Fruit fly (Drosophila melanogaster) whole organism, embryonic: ENCODE results near the gene CG7227.

ENCODE experiments used
- Atf-2 ChIP-seq: fragments of 200-800 bp; sonication (Bioruptor generic); optimal IDR thresholded peaks from 2 replicates; lab custom pipeline; 2016; ENCODE audit warnings: missing biosample characterization, missing genetic modification characterization
- Bdp1 ChIP-seq: fragments of 200-800 bp; sonication (Bioruptor generic); optimal IDR thresholded peaks from 3 replicates; lab custom pipeline; 2016; ENCODE audit warnings: missing biosample characterization, missing genetic modification characterization
- BtbVII ChIP-seq: fragments of 200-800 bp; sonication (Bioruptor generic); optimal IDR thresholded peaks from 3 replicates; lab custom pipeline; 2017; ENCODE audit warnings: missing biosample characterization, mild to moderate bottlenecking, missing genetic modification characterization
- CG10209 ChIP-seq: fragments of 200-800 bp; sonication (Bioruptor generic); optimal IDR thresholded peaks from 3 replicates; lab custom pipeline; 2017; ENCODE audit warnings: missing biosample characterization, mild to moderate bottlenecking, missing genetic modification characterization, missing genetic modification reagents
- CG1024 ChIP-seq: fragments of 200-800 bp; sonication (Bioruptor generic); IDR thresholded peaks from 2 replicates; pipeline ENCODE4 v1.3.6; 2022; ENCODE audit warnings: missing biosample characterization, missing genetic modification characterization
- CG10267 ChIP-seq: fragments of 200-800 bp; sonication (Bioruptor generic); optimal IDR thresholded peaks from 2 replicates; lab custom pipeline; 2018; ENCODE audit warnings: missing biosample characterization, mild to moderate bottlenecking, missing genetic modification characterization, moderate library complexity
- CG11560 ChIP-seq: fragments of 200-800 bp; sonication (Bioruptor generic); IDR thresholded peaks from 3 replicates; pipeline ENCODE4 v1.3.6; 2022; ENCODE audit warnings: missing biosample characterization, missing genetic modification characterization
- CG12155 ChIP-seq: fragments of 200-800 bp; sonication (Bioruptor generic); optimal IDR thresholded peaks from 3 replicates; lab custom pipeline; 2016; ENCODE audit warnings: missing biosample characterization, missing genetic modification characterization
- CG12659 ChIP-seq: fragments of 200-800 bp; sonication (Bioruptor generic); optimal IDR thresholded peaks from 3 replicates; lab custom pipeline; 2017; ENCODE audit warnings: mild to moderate bottlenecking, missing biosample characterization, missing genetic modification reagents, missing genetic modification characterization
- CG12942 ChIP-seq: fragments of 200-800 bp; sonication (Bioruptor generic); optimal IDR thresholded peaks from 3 replicates; lab custom pipeline; 2016; ENCODE audit warnings: missing biosample characterization, missing genetic modification characterization
- CG14667 ChIP-seq: fragments of 200-800 bp; sonication (Bioruptor generic); IDR thresholded peaks from 2 replicates; pipeline ENCODE4 v1.3.6; 2022; ENCODE audit warnings: missing biosample characterization, missing genetic modification characterization
- CG15269 ChIP-seq: fragments of 200-800 bp; sonication (Bioruptor generic); optimal IDR thresholded peaks from 2 replicates; lab custom pipeline; 2018; ENCODE audit warnings: missing biosample characterization, mild to moderate bottlenecking, missing genetic modification characterization, moderate library complexity
- CG1529 ChIP-seq: fragments of 200-800 bp; sonication (Bioruptor generic); optimal IDR thresholded peaks from 3 replicates; lab custom pipeline; 2018; ENCODE audit warnings: missing biosample characterization, missing genetic modification characterization
- CG15601 ChIP-seq: fragments of 200-800 bp; sonication (Bioruptor generic); optimal IDR thresholded peaks from 3 replicates; lab custom pipeline; 2019; ENCODE audit warnings: missing biosample characterization, mild to moderate bottlenecking, missing genetic modification characterization, moderate library complexity
- CG16815 ChIP-seq: fragments of 200-800 bp; sonication (Bioruptor generic); optimal IDR thresholded peaks from 3 replicates; lab custom pipeline; 2017; ENCODE audit warnings: missing biosample characterization, mild to moderate bottlenecking, missing genetic modification characterization
- CG16863 ChIP-seq: fragments of 200-800 bp; sonication (Bioruptor generic); optimal IDR thresholded peaks from 3 replicates; lab custom pipeline; 2016; ENCODE audit warnings: missing biosample characterization, missing genetic modification characterization
- CG17361 ChIP-seq: fragments of 200-800 bp; sonication (Bioruptor generic); IDR thresholded peaks from 3 replicates; pipeline ENCODE4 v1.3.6; 2022; ENCODE audit warnings: missing biosample characterization, missing genetic modification characterization
- CG17912 ChIP-seq: fragments of 200-800 bp; sonication (Bioruptor generic); optimal IDR thresholded peaks from 2 replicates; lab custom pipeline; 2018; ENCODE audit warnings: missing biosample characterization, mild to moderate bottlenecking, missing genetic modification characterization
- CG18262 ChIP-seq: fragments of 200-800 bp; optimal IDR thresholded peaks from 3 replicates; lab custom pipeline; 2019; ENCODE audit warnings: missing biosample characterization, mild to moderate bottlenecking, missing genetic modification characterization, moderate library complexity
- CG18599 ChIP-seq: fragments of 200-800 bp; sonication (Bioruptor generic); optimal IDR thresholded peaks from 3 replicates; lab custom pipeline; 2017; ENCODE audit warnings: missing biosample characterization, missing genetic modification characterization, mild to moderate bottlenecking, moderate library complexity, missing genetic modification reagents
- CG3838 ChIP-seq: fragments of 200-800 bp; sonication (Bioruptor generic); optimal IDR thresholded peaks from 3 replicates; lab custom pipeline; 2016; ENCODE audit warnings: missing biosample characterization, missing genetic modification characterization
- CG3847 ChIP-seq: fragments of 200-800 bp; sonication (Bioruptor generic); IDR thresholded peaks from 2 replicates; pipeline ENCODE4 v1.3.6; 2022; ENCODE audit warnings: missing biosample characterization, missing genetic modification characterization
- CG4820 ChIP-seq: fragments of 200-800 bp; sonication (Bioruptor generic); optimal IDR thresholded peaks from 3 replicates; lab custom pipeline; 2016; ENCODE audit warnings: missing biosample characterization, missing genetic modification characterization
- CG5245 ChIP-seq: fragments of 200-800 bp; sonication (Bioruptor generic); optimal IDR thresholded peaks from 3 replicates; lab custom pipeline; 2016; ENCODE audit warnings: missing biosample characterization, missing genetic modification characterization
- CG7357 ChIP-seq: fragments of 200-800 bp; sonication (Bioruptor generic); IDR thresholded peaks from 3 replicates; pipeline ENCODE4 v1.3.6; 2022; ENCODE audit warnings: missing biosample characterization, missing genetic modification characterization
- CG7987 ChIP-seq: fragments of 200-800 bp; sonication (Bioruptor generic); optimal IDR thresholded peaks from 2 replicates; lab custom pipeline; 2018; ENCODE audit warnings: missing biosample characterization, mild to moderate bottlenecking, missing genetic modification characterization, moderate library complexity
- CG8388 ChIP-seq: fragments of 200-800 bp; sonication (Bioruptor generic); optimal IDR thresholded peaks from 2 replicates; lab custom pipeline; 2019; ENCODE audit warnings: missing biosample characterization, mild to moderate bottlenecking, missing genetic modification characterization, moderate library complexity
- CG8765 ChIP-seq: fragments of 200-800 bp; sonication (Bioruptor generic); IDR thresholded peaks from 2 replicates; pipeline ENCODE4 v1.3.6; 2022; ENCODE audit warnings: missing biosample characterization, missing genetic modification characterization
- CG9727 ChIP-seq: fragments of 200-800 bp; sonication (Bioruptor generic); optimal IDR thresholded peaks from 3 replicates; lab custom pipeline; 2017; ENCODE audit warnings: missing biosample characterization, mild to moderate bottlenecking, missing genetic modification characterization
- CHES-1-like ChIP-seq: fragments of 200-800 bp; sonication (Bioruptor generic); optimal IDR thresholded peaks from 2 replicates; lab custom pipeline; 2016; ENCODE audit warnings: missing biosample characterization, missing genetic modification characterization
- Hey ChIP-seq: fragments of 200-800 bp; sonication (Bioruptor generic); optimal IDR thresholded peaks from 3 replicates; lab custom pipeline; 2018; ENCODE audit warnings: missing biosample characterization, mild to moderate bottlenecking, missing genetic modification characterization
- NFAT ChIP-seq: fragments of 200-800 bp; sonication (Bioruptor generic); IDR thresholded peaks from 2 replicates; pipeline ENCODE4 v1.3.6; 2022; ENCODE audit warnings: missing biosample characterization, missing genetic modification characterization
- TFAM ChIP-seq: fragments of 200-800 bp; sonication (Bioruptor generic); optimal IDR thresholded peaks from 2 replicates; lab custom pipeline; 2017; ENCODE audit warnings: missing biosample characterization, missing genetic modification characterization, inconsistent platforms
- YL-1 ChIP-seq: fragments of 200-800 bp; sonication (Bioruptor generic); optimal IDR thresholded peaks from 3 replicates; lab custom pipeline; 2017; ENCODE audit warnings: missing biosample characterization, mild to moderate bottlenecking, missing genetic modification characterization
- az2 ChIP-seq: fragments of 200-800 bp; sonication (Bioruptor generic); optimal IDR thresholded peaks from 3 replicates; lab custom pipeline; 2016; ENCODE audit warnings: missing biosample characterization, missing genetic modification characterization
- dati ChIP-seq: fragments of 200-800 bp; sonication (Bioruptor generic); IDR thresholded peaks from 2 replicates; pipeline ENCODE4 v1.3.6; 2022; ENCODE audit warnings: missing biosample characterization, missing genetic modification characterization
- dpn ChIP-seq, 2 experiments: fragments of 200-800 bp; sonication (Bioruptor generic); optimal IDR thresholded peaks; 3 replicates each; lab custom pipeline; 2016; ENCODE audit warnings: missing biosample characterization in 2 of 2, missing genetic modification characterization in 2 of 2
- fru ChIP-seq: fragments of >200 bp; optimal IDR thresholded peaks from 2 replicates; lab custom pipeline; 2017
- gce ChIP-seq: fragments of 200-800 bp; sonication (Bioruptor generic); IDR thresholded peaks from 3 replicates; pipeline ENCODE4 v1.3.6; 2022; ENCODE audit warnings: missing biosample characterization, missing genetic modification characterization
- insv ChIP-seq, 2 experiments: fragments of 200-800 bp; sonication (Bioruptor generic); optimal IDR thresholded peaks; 3 replicates each; lab custom pipeline; 2016 to 2018; ENCODE audit warnings: missing biosample characterization in 2 of 2, missing genetic modification characterization in 2 of 2
- jigr1 ChIP-seq: fragments of 200-800 bp; sonication (Bioruptor generic); IDR thresholded peaks from 3 replicates; pipeline ENCODE4 v1.3.6; 2022; ENCODE audit warnings: missing biosample characterization, missing genetic modification characterization
- kay ChIP-seq: fragments of 200-800 bp; sonication (Bioruptor generic); optimal IDR thresholded peaks from 2 replicates; lab custom pipeline; 2016; ENCODE audit warnings: missing biosample characterization, missing genetic modification characterization
- lilli ChIP-seq: fragments of 200-800 bp; sonication (Bioruptor generic); optimal IDR thresholded peaks from 3 replicates; lab custom pipeline; 2016; ENCODE audit warnings: missing biosample characterization, missing genetic modification characterization
- mirr ChIP-seq: fragments of 200-800 bp; sonication (Bioruptor generic); optimal IDR thresholded peaks from 3 replicates; lab custom pipeline; 2018; ENCODE audit warnings: missing biosample characterization, mild to moderate bottlenecking, missing genetic modification characterization
- p53 ChIP-seq: fragments of 200-800 bp; sonication (Bioruptor generic); optimal IDR thresholded peaks from 2 replicates; lab custom pipeline; 2016; ENCODE audit warnings: missing biosample characterization, missing genetic modification characterization
- prd ChIP-seq, 3 experiments: fragments of >200 bp in 2 of 3; fragments of 200-800 bp in 1 of 3; sonication (Bioruptor generic) in 1 of 3; optimal IDR thresholded peaks in 2 of 3; IDR thresholded peaks in 1 of 3; 2 replicates in 2 of 3; 3 replicates in 1 of 3; pipeline versions ENCODE4 v1.3.6 to Lab custom; 2017 to 2022; ENCODE audit warnings: missing biosample characterization in 1 of 3, missing genetic modification characterization in 1 of 3
- pzg ChIP-seq: fragments of 200-800 bp; sonication (Bioruptor generic); optimal IDR thresholded peaks from 3 replicates; lab custom pipeline; 2018; ENCODE audit warnings: missing biosample characterization, mild to moderate bottlenecking, missing genetic modification characterization, moderate library complexity
- sna ChIP-seq: fragments of 200-800 bp; sonication (Bioruptor generic); IDR thresholded peaks from 2 replicates; pipeline ENCODE4 v1.3.6; 2022; ENCODE audit warnings: missing biosample characterization, missing genetic modification characterization; ENCODE audit not compliant: partially characterized antibody
- sob ChIP-seq: fragments of 200-800 bp; sonication (Bioruptor generic); IDR thresholded peaks from 2 replicates; pipeline ENCODE4 v1.3.6; 2022; ENCODE audit warnings: missing biosample characterization, missing genetic modification characterization
- tgo ChIP-seq: fragments of 200-800 bp; sonication (Bioruptor generic); IDR thresholded peaks from 3 replicates; pipeline ENCODE4 v1.3.6; 2022; ENCODE audit warnings: missing biosample characterization, missing genetic modification characterization
- wek ChIP-seq: fragments of 200-800 bp; sonication (Bioruptor generic); optimal IDR thresholded peaks from 3 replicates; lab custom pipeline; 2018; ENCODE audit warnings: missing biosample characterization, mild to moderate bottlenecking, missing genetic modification characterization, moderate library complexity

The CG7227 gene

dm6 chr2L:7998655-7999054 is 704 bp upstream of the CG7227 start, which contains the start of gene Sirup (continued):
- TF ChIP-seq p53 (GFP tag; lab: Kevin White, UChicago) = no peak
- no peak for TF ChIP-seq CG16863 (GFP tag; lab: Kevin White, UChicago)
- TF ChIP-seq pzg = peak; percentile 92
- no peak for TF ChIP-seq CG16815 (GFP tag; lab: Kevin White, UChicago)
- TF ChIP-seq CG17912 = peak; percentile 11
- TF ChIP-seq wek (GFP tag; lab: Kevin White, UChicago) = no peak
- no peak for TF ChIP-seq Atf-2
- no peak for TF ChIP-seq CG15601 (tag; lab: Kevin White, UChicago)
- peak; percentile 70; the same call in 2 of the 3 replicates for TF ChIP-seq CG11560 (tag; lab: Robert Waterston, UW)
- TF ChIP-seq CG18262 (tag; lab: Kevin White, UChicago) = no peak
- TF ChIP-seq jigr1 (GFP tag; lab: Robert Waterston, UW) = no peak
- no peak for TF ChIP-seq CG8765 (GFP tag; lab: Robert Waterston, UW)
- no peak for TF ChIP-seq kay (GFP tag; lab: Kevin White, UChicago)
- TF ChIP-seq prd (optimal IDR thresholded peaks at IDR 0.05; lab: Kevin White, UChicago) = no peak
- peak; percentile 19; the same call in 1 of the 3 replicates for TF ChIP-seq prd (GFP tag; IDR thresholded peaks at IDR 0.05; lab: Robert Waterston, UW)
- TF ChIP-seq gce (GFP tag; lab: Robert Waterston, UW) = no peak
- peak; percentile 38 for TF ChIP-seq CG10267 (tag; lab: Kevin White, UChicago)
- TF ChIP-seq fru (lab: Kevin White, UChicago) = no peak
- TF ChIP-seq CG12942 = no peak
- TF ChIP-seq az2 (GFP tag; lab: Kevin White, UChicago) = no peak
- no peak for TF ChIP-seq CG7987
- TF ChIP-seq insv (GFP tag; optimal IDR thresholded peaks at IDR 0.05; lab: Kevin White, UChicago) = peak in 1 of 2 experiments; percentile 19
- TF ChIP-seq CG7357 (GFP tag; lab: Robert Waterston, UW) = no peak
- TF ChIP-seq CG9727 = no peak
- TF ChIP-seq CG15269 = no peak
- TF ChIP-seq CG14667 (GFP tag; lab: Robert Waterston, UW) = no peak
- no peak for TF ChIP-seq CG12155 (GFP tag; lab: Kevin White, UChicago)
- no peak for TF ChIP-seq CG1529
- TF ChIP-seq mirr = no peak
- no peak for TF ChIP-seq CG4820
- TF ChIP-seq TFAM (GFP tag; lab: Kevin White, UChicago) = no peak
- no peak for TF ChIP-seq CG18599 (GFP tag; lab: Kevin White, UChicago)
- no peak for TF ChIP-seq sna (GFP tag; lab: Robert Waterston, UW)
- peak; percentile 68 for TF ChIP-seq sob
- TF ChIP-seq CG8388 (GFP tag; lab: Kevin White, UChicago) = no peak
- no peak for TF ChIP-seq dati (GFP tag; lab: Robert Waterston, UW)
- no peak for TF ChIP-seq BtbVII
- TF ChIP-seq CG3847 (GFP tag; lab: Robert Waterston, UW) = peak; percentile 55; the same call in 1 of the 2 replicates
- TF ChIP-seq tgo (GFP tag; lab: Robert Waterston, UW) = no peak
- TF ChIP-seq Hey (tag; lab: Kevin White, UChicago) = no peak
- no peak for TF ChIP-seq NFAT
- no peak for TF ChIP-seq CG5245
- TF ChIP-seq CG1024 (GFP tag; lab: Robert Waterston, UW) = 0 out of 2 replicates have a peak, but pooled peaks have one; percentile 9
- peak; percentile 7 for TF ChIP-seq CHES-1-like (GFP tag; lab: Kevin White, UChicago)
- peak; percentile 9 for TF ChIP-seq YL-1 (GFP tag; lab: Kevin White, UChicago)
- no peak for TF ChIP-seq lilli (GFP tag; lab: Kevin White, UChicago)
- TF ChIP-seq dpn (GFP tag; optimal IDR thresholded peaks at IDR 0.05; lab: Kevin White, UChicago) = no peak
- TF ChIP-seq Bdp1 (GFP tag; lab: Kevin White, UChicago) = no peak
- peak; percentile 32 for TF ChIP-seq CG12659 (GFP tag; lab: Kevin White, UChicago)
- TF ChIP-seq CG17361 (GFP tag; lab: Robert Waterston, UW) = no peak
- peak; percentile 43 for TF ChIP-seq CG3838
- TF ChIP-seq CG10209 (GFP tag; lab: Kevin White, UChicago) = no peak
